Worm (Caenorhabditis elegans) whole organism, L1 larva: ENCODE measurements around the gene anmt-3.
A peak's percentile ranks its signal among the peaks of the same experiment; 100 is the strongest.

Source experiments
- C16A3.4 ChIP-seq: fragments of 150-350 bp; optimal IDR thresholded peaks from 2 replicates; lab custom pipeline; 2014; ENCODE audit warnings: missing biosample characterization, missing genetic modification characterization
- F16B12.6 ChIP-seq: fragments of 150-350 bp; optimal IDR thresholded peaks from 2 replicates; lab custom pipeline; 2014; ENCODE audit warnings: missing biosample characterization, missing genetic modification characterization
- Y116A8C.19 ChIP-seq: sonication (generic microtip); optimal IDR thresholded peaks from 2 replicates; lab custom pipeline; 2016; ENCODE audit warnings: missing compliant biosample characterization, missing genetic modification characterization, borderline replicate concordance
- aha-1 ChIP-seq: fragments of 150-350 bp; optimal IDR thresholded peaks from 2 replicates; lab custom pipeline; 2014; ENCODE audit warnings: missing biosample characterization, missing genetic modification characterization
- ama-1 ChIP-seq: fragments of 150-350 bp; optimal IDR thresholded peaks from 2 replicates; lab custom pipeline; 2014
- blmp-1 ChIP-seq: fragments of 150-350 bp; optimal IDR thresholded peaks from 2 replicates; lab custom pipeline; 2014; ENCODE audit warnings: missing biosample characterization, missing genetic modification characterization
- ceh-63 ChIP-seq: fragments of 200-800 bp; sonication (Bioruptor generic); optimal IDR thresholded peaks from 2 replicates; lab custom pipeline; 2018; ENCODE audit warnings: mild to moderate bottlenecking, missing genetic modification characterization, missing compliant biosample characterization
- ceh-82 ChIP-seq, 3 experiments: fragments of 150-350 bp in 1 of 3; sonication (generic microtip) in 2 of 3; optimal IDR thresholded peaks; 2 replicates each; lab custom pipeline; 2014 to 2017; ENCODE audit warnings: missing biosample characterization in 3 of 3, missing genetic modification characterization in 3 of 3
- ceh-90 ChIP-seq: sonication (generic microtip); optimal IDR thresholded peaks from 2 replicates; lab custom pipeline; 2016; ENCODE audit warnings: missing genetic modification characterization, missing compliant biosample characterization
- dpl-1 ChIP-seq, 3 experiments: fragments of 150-350 bp in 2 of 3; sonication (generic microtip) in 1 of 3; optimal IDR thresholded peaks; 2 replicates each; lab custom pipeline; 2014 to 2017; ENCODE audit warnings: missing biosample characterization in 3 of 3, missing genetic modification characterization in 3 of 3, missing genetic modification reagents in 3 of 3
- efl-1 ChIP-seq, 4 experiments: fragments of 150-350 bp; optimal IDR thresholded peaks in 3 of 4; peaks in 1 of 4; 1 replicate in 1 of 4; 2 replicates in 3 of 4; lab custom pipeline; 2014; ENCODE audit warnings: missing biosample characterization in 2 of 4, missing genetic modification characterization in 2 of 4, missing genetic modification reagents in 2 of 4
- efl-3 ChIP-seq: fragments of 200-800 bp; sonication (Bioruptor generic); optimal IDR thresholded peaks from 2 replicates; lab custom pipeline; 2018; ENCODE audit warnings: mild to moderate bottlenecking, missing genetic modification characterization, missing compliant biosample characterization
- egl-27 ChIP-seq, 2 experiments: fragments of 150-350 bp in 1 of 2; sonication (generic microtip); optimal IDR thresholded peaks; 3 replicates each; lab custom pipeline; 2017 to 2018; ENCODE audit warnings: missing biosample characterization in 2 of 2, missing genetic modification characterization in 2 of 2, missing genetic modification reagents in 2 of 2
- elt-3 ChIP-seq, 6 experiments: fragments of 150-350 bp in 1 of 6; sonication (generic microtip); optimal IDR thresholded peaks; 2 replicates each; lab custom pipeline; 2017 to 2018; ENCODE audit warnings: missing biosample characterization in 6 of 6, missing genetic modification characterization in 6 of 6, inconsistent platforms in 1 of 6
- ets-5 ChIP-seq: fragments of 200-800 bp; sonication (Bioruptor generic); IDR thresholded peaks from 2 replicates; pipeline ENCODE4 v1.3.6; 2022; ENCODE audit warnings: missing genetic modification characterization, missing compliant biosample characterization
- fkh-10 ChIP-seq: sonication (generic microtip); optimal IDR thresholded peaks from 2 replicates; lab custom pipeline; 2017; ENCODE audit warnings: missing biosample characterization, missing genetic modification reagents, missing genetic modification characterization
- grh-1 ChIP-seq: fragments of 200-800 bp; sonication (Bioruptor generic); IDR thresholded peaks from 2 replicates; pipeline ENCODE4 v1.3.6; 2022; ENCODE audit warnings: missing genetic modification reagents, missing genetic modification characterization, missing compliant biosample characterization
- hpl-2 ChIP-seq: fragments of 150-350 bp; optimal IDR thresholded peaks from 2 replicates; lab custom pipeline; 2014; ENCODE audit warnings: missing biosample characterization, missing genetic modification reagents, missing genetic modification characterization
- irx-1 ChIP-seq: sonication (generic microtip); optimal IDR thresholded peaks from 2 replicates; lab custom pipeline; 2016; ENCODE audit warnings: missing genetic modification characterization, missing compliant biosample characterization
- lin-14 ChIP-seq: fragments of 200-800 bp; sonication (Bioruptor generic); optimal IDR thresholded peaks from 2 replicates; lab custom pipeline; 2018; ENCODE audit warnings: mild to moderate bottlenecking, missing genetic modification characterization, moderate library complexity, missing compliant biosample characterization
- lin-15B ChIP-seq: fragments of 150-350 bp; sonication (generic microtip); optimal IDR thresholded peaks from 3 replicates; lab custom pipeline; 2014; ENCODE audit warnings: missing biosample characterization, missing genetic modification characterization
- lin-35 ChIP-seq, 2 experiments: fragments of 150-350 bp; optimal IDR thresholded peaks; 2 replicates each; lab custom pipeline; 2014; ENCODE audit warnings: missing biosample characterization in 2 of 2, missing genetic modification characterization in 2 of 2, missing genetic modification reagents in 2 of 2
- lir-3 ChIP-seq: sonication (generic microtip); optimal IDR thresholded peaks from 2 replicates; lab custom pipeline; 2016; ENCODE audit warnings: mild to moderate bottlenecking, missing genetic modification characterization, moderate library complexity, missing compliant biosample characterization; ENCODE audit not compliant: poor library complexity
- lsy-2 ChIP-seq, 2 experiments: fragments of 150-350 bp; optimal IDR thresholded peaks; 2 replicates each; lab custom pipeline; 2014; ENCODE audit warnings: missing biosample characterization in 2 of 2, missing genetic modification characterization in 2 of 2
- mab-9 ChIP-seq: fragments of 200-800 bp; sonication (Bioruptor generic); IDR thresholded peaks from 2 replicates; pipeline ENCODE4 v1.3.6; 2022; ENCODE audit warnings: missing genetic modification reagents, missing genetic modification characterization, missing compliant biosample characterization
- mef-2 ChIP-seq: fragments of 150-350 bp; optimal IDR thresholded peaks from 2 replicates; lab custom pipeline; 2014; ENCODE audit warnings: missing biosample characterization, missing genetic modification characterization
- mep-1 ChIP-seq: fragments of 150-350 bp; optimal IDR thresholded peaks from 2 replicates; lab custom pipeline; 2014; ENCODE audit warnings: missing biosample characterization, missing genetic modification characterization
- nhr-11 ChIP-seq: fragments of 150-350 bp; optimal IDR thresholded peaks from 2 replicates; lab custom pipeline; 2014; ENCODE audit warnings: missing biosample characterization, missing genetic modification characterization
- nhr-12 ChIP-seq: sonication (generic microtip); optimal IDR thresholded peaks from 2 replicates; lab custom pipeline; 2017; ENCODE audit warnings: missing biosample characterization, missing genetic modification characterization
- nhr-20 ChIP-seq: sonication (generic microtip); optimal IDR thresholded peaks from 2 replicates; lab custom pipeline; 2016; ENCODE audit warnings: mild to moderate bottlenecking, missing genetic modification characterization, missing compliant biosample characterization
- nhr-237 ChIP-seq: fragments of 150-350 bp; optimal IDR thresholded peaks from 2 replicates; lab custom pipeline; 2014; ENCODE audit warnings: missing biosample characterization, missing genetic modification characterization
- nhr-28 ChIP-seq: fragments of 150-350 bp; optimal IDR thresholded peaks from 2 replicates; lab custom pipeline; 2014; ENCODE audit warnings: missing biosample characterization, missing genetic modification characterization
- nhr-76 ChIP-seq: sonication (generic microtip); optimal IDR thresholded peaks from 2 replicates; lab custom pipeline; 2017; ENCODE audit warnings: missing biosample characterization, missing genetic modification characterization
- nhr-77 ChIP-seq: fragments of 150-350 bp; optimal IDR thresholded peaks from 2 replicates; lab custom pipeline; 2014; ENCODE audit warnings: missing biosample characterization, missing genetic modification characterization
- nhr-84 ChIP-seq: sonication (generic microtip); optimal IDR thresholded peaks from 2 replicates; lab custom pipeline; 2017; ENCODE audit warnings: missing biosample characterization, missing genetic modification characterization
- nhr-85 ChIP-seq: sonication (generic microtip); peaks from one replicate; lab custom pipeline; 2016; ENCODE audit warnings: missing genetic modification characterization, inconsistent platforms, missing compliant biosample characterization
- pax-3 ChIP-seq: fragments of 200-800 bp; sonication (Bioruptor generic); optimal IDR thresholded peaks from 2 replicates; lab custom pipeline; 2018; ENCODE audit warnings: mild to moderate bottlenecking, missing genetic modification characterization, moderate library complexity, missing compliant biosample characterization
- rnt-1 ChIP-seq: sonication (generic microtip); optimal IDR thresholded peaks from 2 replicates; lab custom pipeline; 2016; ENCODE audit warnings: mild to moderate bottlenecking, missing genetic modification characterization, moderate library complexity, missing compliant biosample characterization
- snpc-4 ChIP-seq: fragments of 150-350 bp; optimal IDR thresholded peaks from 2 replicates; lab custom pipeline; 2014; ENCODE audit warnings: missing biosample characterization, missing genetic modification characterization
- snu-23 ChIP-seq: sonication (generic microtip); optimal IDR thresholded peaks from 2 replicates; lab custom pipeline; 2016; ENCODE audit warnings: missing genetic modification characterization, missing compliant biosample characterization
- tlp-1 ChIP-seq: fragments of 150-350 bp; optimal IDR thresholded peaks from 2 replicates; lab custom pipeline; 2014; ENCODE audit warnings: missing biosample characterization, missing genetic modification characterization
- xbp-1 ChIP-seq: sonication (generic microtip); optimal IDR thresholded peaks from 2 replicates; lab custom pipeline; 2016; ENCODE audit warnings: missing genetic modification characterization, missing compliant biosample characterization

The anmt-3 gene

DNA sequence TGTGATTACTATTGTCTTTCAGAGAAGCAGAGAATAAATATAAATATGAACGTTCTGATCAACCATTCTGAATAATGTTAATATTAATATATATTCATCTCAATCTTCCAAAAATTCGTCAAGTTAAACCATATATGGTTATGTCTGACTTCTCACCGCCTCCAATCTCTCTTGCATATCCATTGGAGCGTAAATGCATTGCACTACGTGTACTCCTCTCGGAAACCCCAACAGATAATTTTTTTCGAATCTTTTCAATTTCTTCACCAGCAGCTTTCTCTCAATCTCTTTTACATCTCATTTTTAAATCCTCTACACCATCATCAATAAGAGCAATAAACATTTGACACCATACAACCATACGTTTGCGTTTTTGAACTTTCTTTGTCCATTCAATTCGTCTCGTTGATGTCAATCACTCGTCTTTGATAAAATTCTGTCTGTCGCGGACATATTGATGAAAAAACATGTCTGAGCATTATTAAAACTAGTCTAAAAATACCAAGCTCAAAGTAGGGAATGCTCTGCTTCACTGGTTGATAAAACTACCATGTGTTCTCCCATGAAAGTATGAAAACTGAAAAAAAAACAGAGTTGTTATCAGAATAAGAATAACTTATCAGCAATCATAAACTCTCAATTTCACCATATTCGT is 45.3 kb upstream of the anmt-3 start (continued):
- TF ChIP-seq efl-3, result no peak
- no peak for TF ChIP-seq nhr-237 (tag; lab: Kevin White, UChicago)
- TF ChIP-seq mab-9, result no peak
- TF ChIP-seq nhr-84 (tag; lab: Kevin White, UChicago), result no peak
- peak; percentile 77 for TF ChIP-seq lin-14
- TF ChIP-seq egl-27 (tag; optimal IDR thresholded peaks at IDR 0.05; lab: Kevin White, UChicago), result no peak
- TF ChIP-seq lsy-2 (tag; optimal IDR thresholded peaks at IDR 0.05; lab: Kevin White, UChicago), result peak; percentile 56 to 83
- TF ChIP-seq ets-5, result no peak
- no peak for TF ChIP-seq hpl-2 (GFP tag; lab: Kevin White, UChicago)
- no peak for TF ChIP-seq nhr-76 (tag; lab: Kevin White, UChicago)
- peak; percentile 54 to 67 (median 60) for TF ChIP-seq dpl-1 (GFP tag; optimal IDR thresholded peaks at IDR 0.05; lab: Kevin White, UChicago)
- peak; percentile 50 for TF ChIP-seq lin-15B (tag; lab: Kevin White, UChicago)
- peak; percentile 8 for TF ChIP-seq F16B12.6
- TF ChIP-seq, all 84 proteins: peak for 33

DNA sequence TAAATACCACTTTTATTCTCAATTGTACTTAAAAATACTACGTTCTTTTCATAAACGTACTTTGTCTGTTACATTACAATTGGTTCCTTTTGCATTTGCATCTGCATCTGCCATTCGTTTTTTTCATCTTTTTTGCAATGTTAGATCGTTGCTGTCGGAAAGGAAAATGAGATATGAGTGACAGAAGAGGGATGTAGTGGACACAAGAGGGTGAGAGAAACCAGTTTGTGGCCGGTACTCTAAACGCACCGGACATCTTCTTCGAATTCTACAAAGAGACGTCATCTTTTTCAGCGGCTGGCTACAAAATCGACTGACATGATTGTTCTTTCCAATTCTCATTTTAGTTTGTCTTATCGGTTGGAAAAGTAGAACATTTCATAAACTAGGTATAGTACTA is 44.6 kb upstream of the anmt-3 start:
- TF ChIP-seq Y116A8C.19 (tag; lab: Kevin White, UChicago) (no peak), nhr-85 (tag; lab: Kevin White, UChicago) (peak; percentile 69), grh-1 (GFP tag; lab: Robert Waterston, UW) (peak; percentile 68), aha-1 (no peak), mep-1 (peak; percentile 31), snu-23 (GFP tag; lab: Kevin White, UChicago) (peak; percentile 40), mef-2 (tag; lab: Kevin White, UChicago) (no peak), lin-14 (peak; percentile 70), xbp-1 (tag; lab: Kevin White, UChicago) (peak; percentile 44), nhr-20 (tag; lab: Kevin White, UChicago) (peak; percentile 25), blmp-1 (tag; lab: Kevin White, UChicago) (peak; percentile 78), nhr-12 (tag; lab: Kevin White, UChicago) (no peak), elt-3 (tag; optimal IDR thresholded peaks at IDR 0.05; lab: Kevin White, UChicago) (peak in 1 of 6 experiments; percentile 16), lin-35 (GFP tag; optimal IDR thresholded peaks at IDR 0.05; lab: Kevin White, UChicago) (peak in 1 of 2 experiments; percentile 33)

DNA sequence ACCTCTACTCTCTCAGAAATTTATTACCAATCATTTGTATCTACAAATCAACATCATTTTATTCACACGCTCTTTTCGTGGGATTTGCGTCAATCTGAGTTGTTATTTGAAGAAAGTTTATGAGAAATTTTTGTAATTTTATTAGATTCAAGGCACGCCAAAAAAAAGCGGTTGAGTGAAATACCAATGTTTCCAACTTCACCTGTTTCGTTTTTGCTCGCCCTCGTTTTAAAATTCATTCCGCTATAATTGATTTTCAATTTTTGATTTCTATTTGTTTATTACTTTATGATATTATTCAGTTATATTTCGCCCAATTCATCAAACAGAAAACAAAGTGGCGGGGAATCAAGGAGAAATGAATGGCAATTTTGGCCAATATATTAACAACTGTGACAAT is 42.6 kb upstream of the anmt-3 start, which contains the start of gene K08H10.10:
TSS of gene K08H10.10 (plus strand) at position 301 of the 400 bp plus-strand sequence.
- TF ChIP-seq lir-3 (no peak), C16A3.4 (tag; lab: Kevin White, UChicago) (no peak), nhr-11 (no peak), ceh-82 (tag; optimal IDR thresholded peaks at IDR 0.05; lab: Kevin White, UChicago) (no peak), ceh-90 (tag; lab: Kevin White, UChicago) (no peak), nhr-77 (no peak)

DNA sequence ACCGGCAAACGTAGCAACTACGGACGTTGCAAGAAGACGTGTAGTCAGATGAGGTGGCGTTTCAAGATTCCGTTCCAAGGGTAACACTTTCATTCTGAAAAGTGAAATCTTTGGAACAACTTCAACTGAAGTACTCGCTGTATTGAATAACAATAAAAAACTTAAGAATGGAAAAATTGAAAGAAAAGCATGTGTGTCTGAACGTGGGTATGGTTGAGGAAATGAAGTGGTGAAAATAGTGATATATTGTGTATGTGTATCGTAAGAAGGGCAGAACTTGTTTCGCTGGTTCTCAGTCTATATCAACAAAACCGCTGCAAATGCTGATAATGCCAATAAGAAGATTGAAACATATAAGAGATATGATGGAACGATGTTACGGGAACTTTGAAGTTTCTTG is 37.7 kb upstream of the anmt-3 start, which contains the start of gene K08H10.6:
TSS of gene K08H10.6 (minus strand) at position 101 of the 400 bp plus-strand sequence.
- TF ChIP-seq rnt-1 (tag; lab: Kevin White, UChicago), result no peak
- no peak for TF ChIP-seq lsy-2 (tag; optimal IDR thresholded peaks at IDR 0.05; lab: Kevin White, UChicago)
- no peak for TF ChIP-seq fkh-10 (GFP tag; lab: Kevin White, UChicago)
- no peak for TF ChIP-seq irx-1 (tag; lab: Kevin White, UChicago)
- no peak for TF ChIP-seq snpc-4 (tag; lab: Kevin White, UChicago)
- no peak for TF ChIP-seq nhr-237 (tag; lab: Kevin White, UChicago)
- TF ChIP-seq tlp-1 (tag; lab: Kevin White, UChicago), result no peak
- TF ChIP-seq ama-1 (lab: Kevin White, UChicago), result no peak
- no peak for TF ChIP-seq pax-3 (tag; lab: Kevin White, UChicago)
- no peak for TF ChIP-seq ceh-63
- TF ChIP-seq xbp-1 (tag; lab: Kevin White, UChicago), result no peak
- TF ChIP-seq blmp-1 (tag; lab: Kevin White, UChicago), result no peak
- TF ChIP-seq efl-1 (optimal IDR thresholded peaks at IDR 0.05; lab: Kevin White, UChicago), result no peak
- TF ChIP-seq efl-1 (GFP tag; optimal IDR thresholded peaks at IDR 0.05 in 1 of 2; lab: Kevin White, UChicago), result no peak
- no peak for TF ChIP-seq nhr-84 (tag; lab: Kevin White, UChicago)
- TF ChIP-seq ets-5, result no peak
- TF ChIP-seq nhr-28, result no peak
